Fruit fly (Drosophila melanogaster) S2 (cell line): ENCODE results near the gene Rh6.

Source experiments
- CG8478 ChIP-seq: fragments of >200 bp; optimal IDR thresholded peaks from 2 replicates; lab custom pipeline; 2018
- CTCF ChIP-seq, 2 experiments: fragments of >200 bp; optimal IDR thresholded peaks; 2 replicates each; lab custom pipeline; 2018

- TF ChIP-seq CTCF (optimal IDR thresholded peaks at IDR 0.05; lab: Kevin White, UChicago) (no peak), CG8478 (lab: Kevin White, UChicago) (no peak)
Measured at dm6 chr3R:15482858-15483257, at the start of gene Rh6.
